Worm (Caenorhabditis elegans): ENCODE results near the gene gbb-2.

DNA sequence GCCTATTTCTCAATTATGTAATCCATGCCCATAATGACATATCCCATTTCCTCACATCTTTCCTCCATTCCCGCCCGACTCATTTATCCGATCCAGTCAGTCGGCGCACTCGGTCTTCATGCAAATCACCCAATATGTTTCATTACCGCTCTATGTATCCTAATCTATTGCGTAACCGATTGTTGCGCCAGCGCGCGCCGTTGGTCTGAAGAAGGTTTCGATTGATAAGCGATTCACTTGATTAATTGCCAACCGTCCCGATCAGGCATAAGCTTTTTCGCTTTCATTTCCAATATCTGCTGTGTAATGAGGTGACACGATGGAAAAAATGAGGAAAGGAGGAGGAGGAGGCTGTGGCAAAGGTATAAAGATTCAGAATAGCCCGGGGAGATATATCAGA lies 11.6 kb upstream of the gbb-2 start:
- TF ChIP-seq nhr-237 (tag; optimal IDR thresholded peaks at IDR 0.05) = no peak
- TF ChIP-seq lin-13 (GFP tag; optimal IDR thresholded peaks at IDR 0.05) = no peak
- no peak for TF ChIP-seq lir-3 (tag; optimal IDR thresholded peaks at IDR 0.05; ENCODE audit: poor library complexity)
- TF ChIP-seq unc-98 (GFP tag; IDR thresholded peaks at IDR 0.05) = no peak
- TF ChIP-seq rnt-1 (tag; optimal IDR thresholded peaks at IDR 0.05) = no peak
- no peak for TF ChIP-seq nhr-77 (tag; optimal IDR thresholded peaks at IDR 0.05)
- no peak for TF ChIP-seq pag-3 (tag; optimal IDR thresholded peaks at IDR 0.05; ENCODE audit: borderline replicate concordance, insufficient read depth)
- no peak for TF ChIP-seq irx-1 (tag; optimal IDR thresholded peaks at IDR 0.05)
